Worm (Caenorhabditis elegans): ENCODE results near the gene ncx-7.

Gene ncx-7

DNA sequence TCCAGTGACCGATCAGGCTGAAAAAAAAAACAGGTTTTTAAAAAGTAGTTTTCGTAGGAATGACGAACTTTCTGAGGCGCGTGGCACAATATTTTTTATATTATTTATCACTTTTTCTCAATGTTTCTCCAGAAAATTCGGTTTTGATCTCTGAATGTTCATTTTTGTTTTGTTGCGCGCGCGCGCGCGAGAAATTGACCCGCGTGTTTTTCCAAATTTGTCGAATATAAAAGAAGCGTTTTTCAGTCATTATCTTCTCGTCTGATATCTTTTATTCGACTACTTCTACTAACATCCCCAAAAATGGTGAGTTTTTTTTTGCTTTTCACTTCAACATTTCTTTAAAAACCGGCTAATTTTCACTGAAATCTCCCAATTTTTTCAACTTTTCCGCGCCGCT lies 38.8 kb upstream of the ncx-7 start, which contains the start of gene rmd-1 (continued):
- no peak for TF ChIP-seq ztf-26 (tag; optimal IDR thresholded peaks at IDR 0.05)
- TF ChIP-seq nhr-27 (tag; optimal IDR thresholded peaks at IDR 0.05) = no peak
- TF ChIP-seq F55B11.4 (tag; optimal IDR thresholded peaks at IDR 0.05; ENCODE audit: borderline replicate concordance, insufficient read depth) = no peak
- peak; percentile 41 for TF ChIP-seq dox-1 (GFP tag; IDR thresholded peaks at IDR 0.05)
- peak; percentile 82 for TF ChIP-seq xnd-1 (tag; optimal IDR thresholded peaks at IDR 0.05)
- TF ChIP-seq Y53G8AR.9 (GFP tag; conservative IDR thresholded peaks at IDR 0.05) = no peak
- TF ChIP-seq C17E4.6 (GFP tag; IDR thresholded peaks at IDR 0.05) = 0 out of 2 replicates have a peak, but pooled peaks have one; percentile 42
- TF ChIP-seq bed-1 (GFP tag; IDR thresholded peaks at IDR 0.05) = no peak
- peak; percentile 1 for TF ChIP-seq tbp1 (GFP tag; optimal IDR thresholded peaks at IDR 0.05)
- no peak for TF ChIP-seq aptf-2 (GFP tag; conservative IDR thresholded peaks at IDR 0.05)
- TF ChIP-seq efl-1 (GFP tag; optimal IDR thresholded peaks at IDR 0.05) = peak; percentile 94
- no peak for TF ChIP-seq F10E7.11 (tag; optimal IDR thresholded peaks at IDR 0.05)
- no peak for TF ChIP-seq lin-26 (GFP tag; IDR thresholded peaks at IDR 0.05)
- TF ChIP-seq rcor-1 (GFP tag; IDR thresholded peaks at IDR 0.05) = peak; percentile 42; the same call in 1 of the 2 replicates
- TF ChIP-seq Y53F4B.3 (GFP tag; IDR thresholded peaks at IDR 0.05) = no peak

DNA sequence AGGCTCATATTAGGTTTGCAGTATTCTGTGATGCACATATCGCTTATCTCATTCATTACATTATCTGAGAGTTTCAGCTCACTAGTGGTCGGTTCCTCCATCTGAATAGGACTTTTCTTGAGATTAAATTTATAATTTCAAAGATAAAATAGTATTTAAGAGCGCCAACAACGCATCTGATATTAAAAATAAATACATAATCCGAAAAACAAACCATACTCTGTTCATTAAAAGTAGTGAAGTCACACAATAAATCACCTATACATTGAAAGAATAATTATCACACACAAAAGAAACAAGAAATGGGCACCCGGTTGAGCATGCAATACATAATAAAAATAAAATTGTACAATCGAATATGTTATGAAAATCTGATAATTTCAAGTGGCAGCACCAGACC lies 37.3 kb upstream of the ncx-7 start, which contains the start of gene vps-53:
Gene vps-53 (minus strand): TSS at position 101 of the 400 bp plus-strand sequence.
- TF ChIP-seq let-607 (tag; optimal IDR thresholded peaks at IDR 0.05) (no peak), tbp1 (GFP tag; optimal IDR thresholded peaks at IDR 0.05) (no peak), F57A8.1 (GFP tag; optimal IDR thresholded peaks at IDR 0.05) (no peak), Y56A3A.18 (GFP tag; IDR thresholded peaks at IDR 0.05) (no peak), snpc-4 (GFP tag; optimal IDR thresholded peaks at IDR 0.05) (no peak), snpc-4 (tag; optimal IDR thresholded peaks at IDR 0.05) (no peak), snpc-3.4 (tag; optimal IDR thresholded peaks at IDR 0.05) (no peak), nfya-1 (tag; optimal IDR thresholded peaks at IDR 0.05; ENCODE audit: borderline replicate concordance, insufficient read depth) (no peak)

DNA sequence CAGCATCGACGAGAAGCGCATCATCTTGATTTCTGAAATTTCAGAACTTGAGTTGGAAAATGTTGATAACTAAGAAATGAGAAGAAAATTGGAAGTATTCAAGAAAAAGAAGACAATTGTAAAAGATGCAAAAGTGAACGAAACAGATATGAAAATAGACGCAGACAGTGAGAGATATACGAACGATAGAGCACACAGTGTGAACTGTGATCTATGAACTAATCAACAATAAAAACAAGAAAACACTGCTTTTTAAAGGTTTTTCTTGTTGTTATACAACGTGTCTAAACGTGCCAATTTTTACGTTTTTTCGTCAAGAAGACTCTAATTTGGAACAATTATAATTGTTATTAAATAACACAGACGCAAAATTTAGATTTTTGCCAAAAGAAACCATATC lies 32.8 kb upstream of the ncx-7 start, which contains the start of gene ech-6:
Gene ech-6 (minus strand): TSS at position 32 of the 400 bp plus-strand sequence.
- TF ChIP-seq akir-1 (GFP tag; optimal IDR thresholded peaks at IDR 0.05) = no peak
- TF ChIP-seq snpc-3.4 (tag; optimal IDR thresholded peaks at IDR 0.05) = no peak
- TF ChIP-seq ceh-100 (GFP tag; IDR thresholded peaks at IDR 0.05) = no peak
- no peak for TF ChIP-seq snpc-4 (GFP tag; optimal IDR thresholded peaks at IDR 0.05)
- peak in 1 of 4 experiments; percentile 28 for TF ChIP-seq snpc-4 (tag; optimal IDR thresholded peaks at IDR 0.05)
- peak; percentile 37 for TF ChIP-seq lin-40 (tag; optimal IDR thresholded peaks at IDR 0.05)
- peak in 1 of 2 experiments; percentile 29 for TF ChIP-seq let-607 (tag; optimal IDR thresholded peaks at IDR 0.05)
- TF ChIP-seq nhr-80 (tag; optimal IDR thresholded peaks at IDR 0.05) = peak; percentile 67
- TF ChIP-seq F22D6.2 (tag; optimal IDR thresholded peaks at IDR 0.05) = no peak
- TF ChIP-seq attf-6 (GFP tag; IDR thresholded peaks at IDR 0.05) = no peak
- TF ChIP-seq hmg-1.2 (GFP tag; IDR thresholded peaks at IDR 0.05) = peak; percentile 58; the same call in 1 of the 2 replicates
- TF ChIP-seq ztf-28 (GFP tag; IDR thresholded peaks at IDR 0.05) = no peak
- no peak for TF ChIP-seq lin-35 (GFP tag; optimal IDR thresholded peaks at IDR 0.05)
- no peak for TF ChIP-seq unc-130 (GFP tag; optimal IDR thresholded peaks at IDR 0.05)
- TF ChIP-seq somi-1 (GFP tag; optimal IDR thresholded peaks at IDR 0.05) = no peak
- no peak for TF ChIP-seq lir-1 (GFP tag; conservative IDR thresholded peaks at IDR 0.05)
- no peak for TF ChIP-seq ztf-18 (tag; optimal IDR thresholded peaks at IDR 0.05)
- TF ChIP-seq ama-1 (optimal IDR thresholded peaks at IDR 0.05) = peak; percentile 33
- TF ChIP-seq ama-1 (GFP tag; optimal IDR thresholded peaks at IDR 0.05) = no peak

Data from whole organism, young adult.